Fruit fly (Drosophila melanogaster): ENCODE results near the gene CG11068.

DNA sequence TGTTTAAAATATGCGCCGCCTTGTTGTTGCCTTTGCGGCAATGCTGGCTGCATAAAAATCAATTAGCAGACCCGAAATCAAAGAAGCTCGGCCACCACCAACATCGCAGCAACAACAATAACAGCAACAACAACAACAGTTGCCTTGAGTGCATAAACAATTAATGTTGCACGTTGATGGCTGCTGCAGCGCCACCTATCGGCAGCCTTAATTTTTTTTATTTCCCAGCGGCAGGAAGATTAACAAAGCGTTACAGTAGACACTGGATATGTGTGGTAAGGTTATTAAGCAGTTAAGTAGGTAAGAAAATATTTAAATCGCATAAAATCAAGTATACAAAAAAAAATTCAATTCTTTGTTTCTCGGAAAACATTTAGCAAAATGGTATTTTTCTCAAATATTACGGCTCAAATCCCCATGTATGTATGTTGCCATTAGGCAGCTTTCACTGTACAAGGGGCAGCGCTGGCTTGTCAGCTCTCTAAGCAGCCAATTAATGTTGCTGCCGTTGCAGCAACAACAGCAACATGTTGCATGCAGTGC lies 46.0 kb upstream of the CG11068 start:
- no peak for TF ChIP-seq brk (GFP tag; optimal IDR thresholded peaks at IDR 0.05)
- TF ChIP-seq usp (GFP tag; optimal IDR thresholded peaks at IDR 0.05): no peak
- no peak for TF ChIP-seq Hr83 (GFP tag; optimal IDR thresholded peaks at IDR 0.05; ENCODE audit: poor library complexity, severe bottlenecking)
- no peak for TF ChIP-seq HLH106 (tag; optimal IDR thresholded peaks at IDR 0.05)
- TF ChIP-seq Dfd (GFP tag; optimal IDR thresholded peaks at IDR 0.05): no peak
- no peak for TF ChIP-seq Myc (optimal IDR thresholded peaks at IDR 0.05)
- TF ChIP-seq br (GFP tag; optimal IDR thresholded peaks at IDR 0.05): no peak
- TF ChIP-seq Hr78 (GFP tag; optimal IDR thresholded peaks at IDR 0.05): no peak
- TF ChIP-seq fru (GFP tag; optimal IDR thresholded peaks at IDR 0.05): peak; percentile 2
- TF ChIP-seq rgr (GFP tag; optimal IDR thresholded peaks at IDR 0.05): no peak
